Worm (Caenorhabditis elegans): ENCODE measurements around the gene srh-5.

Gene srh-5

DNA sequence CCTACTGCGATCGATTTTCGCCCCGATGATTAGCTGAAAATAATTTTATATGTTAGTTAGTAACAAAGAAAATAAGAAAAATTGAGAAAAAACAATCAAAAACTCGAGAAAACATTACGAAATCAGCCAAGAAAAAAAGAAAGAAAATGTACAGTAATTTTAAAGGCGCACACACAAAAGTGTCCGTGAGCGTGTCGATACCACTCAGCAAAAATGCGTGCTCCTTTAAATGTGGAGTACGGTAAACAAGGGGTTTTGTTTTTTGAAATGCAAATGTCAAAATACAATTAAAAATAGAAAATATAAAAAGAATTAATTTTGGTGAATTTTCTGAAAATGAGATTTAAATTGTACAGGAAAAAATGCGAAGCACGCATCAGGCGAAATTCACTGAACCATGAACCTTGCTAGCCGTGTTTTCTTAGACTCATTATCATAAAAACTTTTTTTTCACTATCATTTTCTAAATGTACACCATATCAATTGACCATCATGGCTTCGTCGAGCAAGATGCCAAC, 16.2 kb downstream of the srh-5 start, which contains the start of gene srw-90:
srw-90 (plus strand) TSS at position 468 of the 518 bp plus-strand sequence.
- no peak for TF ChIP-seq ref-1 (GFP tag; conservative IDR thresholded peaks at IDR 0.05)
- TF ChIP-seq med-1 (GFP tag; optimal IDR thresholded peaks at IDR 0.05; ENCODE audit: insufficient read depth), result no peak
- no peak for TF ChIP-seq tab-1 (GFP tag; IDR thresholded peaks at IDR 0.05)

DNA sequence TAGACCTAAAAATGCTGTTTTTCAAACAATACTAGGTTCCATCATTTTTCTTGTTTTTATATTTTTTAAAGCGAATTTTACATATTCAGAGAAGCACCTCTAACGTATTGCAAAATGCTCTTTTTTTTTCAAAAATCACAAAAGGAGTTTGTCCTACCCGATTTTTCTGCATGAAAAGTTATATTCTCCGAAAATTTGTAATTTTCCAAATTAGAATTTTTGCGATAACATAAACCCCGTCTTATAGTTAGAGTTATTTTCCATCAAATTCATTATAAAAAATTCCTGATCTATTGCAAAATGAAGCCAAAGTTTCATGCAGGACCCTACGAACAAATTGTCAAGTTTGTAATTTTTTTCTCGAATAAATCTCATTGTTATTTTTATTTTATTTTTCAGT, 23.0 kb downstream of the srh-5 start, which contains the start of gene srw-99:
srw-99 (plus strand) TSS at position 301 of the 400 bp plus-strand sequence.
- TF ChIP-seq T22C8.4 (GFP tag; IDR thresholded peaks at IDR 0.05) (no peak), med-1 (GFP tag; optimal IDR thresholded peaks at IDR 0.05; ENCODE audit: insufficient read depth) (no peak), ztf-29 (GFP tag; IDR thresholded peaks at IDR 0.05) (no peak), ref-1 (GFP tag; conservative IDR thresholded peaks at IDR 0.05) (no peak), klf-2 (GFP tag; conservative IDR thresholded peaks at IDR 0.05) (no peak), tab-1 (GFP tag; IDR thresholded peaks at IDR 0.05) (no peak), ztf-23 (GFP tag; IDR thresholded peaks at IDR 0.05) (no peak), cog-1 (tag; optimal IDR thresholded peaks at IDR 0.05) (no peak), flt-1 (GFP tag; IDR thresholded peaks at IDR 0.05) (no peak)

DNA sequence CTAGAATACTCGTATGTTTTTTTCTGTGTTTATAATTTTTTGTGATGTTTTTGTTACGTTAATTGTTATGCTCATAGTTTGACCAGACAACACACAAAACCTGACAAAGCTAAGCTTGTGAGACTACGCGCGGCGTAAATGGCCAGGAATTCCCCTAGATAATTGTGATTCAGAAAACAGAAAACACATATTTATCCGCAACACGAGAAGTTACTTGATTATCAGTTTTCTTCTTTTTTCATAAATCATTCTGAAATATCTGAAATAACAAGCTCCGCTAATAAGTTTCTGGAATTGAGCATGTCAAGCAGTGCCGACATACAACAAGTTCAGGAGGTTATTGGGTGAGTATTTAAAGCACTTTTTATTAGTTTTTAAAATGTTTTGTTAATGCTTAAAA, 25.5 kb downstream of the srh-5 start, which contains the start of gene srw-100:
srw-100 (plus strand) TSS at position 301 of the 400 bp plus-strand sequence.
- TF ChIP-seq T22C8.4 (GFP tag; IDR thresholded peaks at IDR 0.05), result no peak
- TF ChIP-seq med-1 (GFP tag; optimal IDR thresholded peaks at IDR 0.05; ENCODE audit: insufficient read depth), result no peak
- no peak for TF ChIP-seq ztf-29 (GFP tag; IDR thresholded peaks at IDR 0.05)
- no peak for TF ChIP-seq cog-1 (tag; optimal IDR thresholded peaks at IDR 0.05)
- TF ChIP-seq flt-1 (GFP tag; IDR thresholded peaks at IDR 0.05), result no peak

- peak; percentile 37; the same call in 1 of the 2 replicates for TF ChIP-seq ztf-23 (GFP tag; IDR thresholded peaks at IDR 0.05)
Observed at ce11 chrV:1712471-1712870, 27.0 kb downstream of the srh-5 start.

DNA sequence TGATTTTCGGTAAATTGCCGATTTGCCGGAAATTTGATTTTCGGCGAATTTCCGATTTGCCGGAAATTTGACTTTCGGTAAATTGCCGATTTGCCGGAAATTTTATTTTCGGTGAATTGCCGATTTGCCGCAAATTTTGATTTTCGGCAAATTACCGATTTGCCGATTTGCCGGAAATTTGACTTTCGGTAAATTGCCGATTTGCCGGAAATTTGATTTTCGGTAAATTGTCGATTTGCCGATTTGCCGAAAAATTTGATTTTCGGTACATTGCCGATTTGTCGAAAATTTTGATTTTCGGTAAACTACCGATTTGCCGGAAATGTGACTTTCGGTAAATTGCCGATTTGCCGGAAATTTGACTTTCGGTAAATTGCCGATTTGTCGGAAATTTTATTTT, 28.3 kb downstream of the srh-5 start:
- TF ChIP-seq T22C8.4 (GFP tag; IDR thresholded peaks at IDR 0.05) (peak; percentile 29; the same call in 1 of the 2 replicates), flt-1 (GFP tag; IDR thresholded peaks at IDR 0.05) (peak; percentile 57), klf-2 (GFP tag; conservative IDR thresholded peaks at IDR 0.05) (peak; percentile 86), ztf-23 (GFP tag; IDR thresholded peaks at IDR 0.05) (peak; percentile 84), ref-1 (GFP tag; conservative IDR thresholded peaks at IDR 0.05) (peak; percentile 47; the same call in 1 of the 2 replicates), tab-1 (GFP tag; IDR thresholded peaks at IDR 0.05) (peak; percentile 81)

ce11 chrV:1716892-1717291, 31.5 kb downstream of the srh-5 start, which contains the start of gene srw-103:
srw-103 (plus strand) TSS chrV:1717192.
- TF ChIP-seq flt-1 (GFP tag; IDR thresholded peaks at IDR 0.05) (no peak), tab-1 (GFP tag; IDR thresholded peaks at IDR 0.05) (no peak), ztf-23 (GFP tag; IDR thresholded peaks at IDR 0.05) (no peak), ref-1 (GFP tag; conservative IDR thresholded peaks at IDR 0.05) (no peak), T22C8.4 (GFP tag; IDR thresholded peaks at IDR 0.05) (no peak), cog-1 (tag; optimal IDR thresholded peaks at IDR 0.05) (no peak), klf-2 (GFP tag; conservative IDR thresholded peaks at IDR 0.05) (no peak), med-1 (GFP tag; optimal IDR thresholded peaks at IDR 0.05; ENCODE audit: insufficient read depth) (no peak), ztf-29 (GFP tag; IDR thresholded peaks at IDR 0.05) (no peak)

ce11 chrV:1718232-1718631, 32.8 kb downstream of the srh-5 start:
- TF ChIP-seq klf-2 (GFP tag; conservative IDR thresholded peaks at IDR 0.05) (no peak), flt-1 (GFP tag; IDR thresholded peaks at IDR 0.05) (no peak), ztf-29 (GFP tag; IDR thresholded peaks at IDR 0.05) (no peak), ztf-23 (GFP tag; IDR thresholded peaks at IDR 0.05) (no peak), T22C8.4 (GFP tag; IDR thresholded peaks at IDR 0.05) (no peak), ref-1 (GFP tag; conservative IDR thresholded peaks at IDR 0.05) (no peak), cog-1 (tag; optimal IDR thresholded peaks at IDR 0.05) (no peak), tab-1 (GFP tag; IDR thresholded peaks at IDR 0.05) (no peak), med-1 (GFP tag; optimal IDR thresholded peaks at IDR 0.05; ENCODE audit: insufficient read depth) (no peak)

DNA sequence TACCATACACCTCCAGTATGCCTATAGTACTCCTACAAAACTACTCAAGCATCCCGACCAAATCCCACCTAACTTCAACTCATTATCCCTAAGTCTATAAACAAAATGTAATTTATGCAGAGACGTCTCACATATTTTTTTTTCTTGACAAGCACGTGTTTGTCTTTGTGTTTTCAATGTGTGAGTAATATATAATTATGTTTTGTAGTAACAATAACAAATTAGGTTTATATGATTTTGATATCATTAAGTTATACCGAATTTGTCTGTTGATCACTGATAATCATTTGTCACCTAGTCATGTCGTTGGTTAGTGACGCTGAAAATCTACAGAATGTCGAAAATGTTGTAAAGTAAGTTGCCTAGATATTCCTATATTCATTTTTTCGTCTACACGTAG, 34.5 kb downstream of the srh-5 start, which contains the start of gene srw-102:
srw-102 (plus strand) TSS at position 301 of the 400 bp plus-strand sequence.
- no peak for TF ChIP-seq ztf-29 (GFP tag; IDR thresholded peaks at IDR 0.05)
- TF ChIP-seq klf-2 (GFP tag; conservative IDR thresholded peaks at IDR 0.05), result no peak
- TF ChIP-seq tab-1 (GFP tag; IDR thresholded peaks at IDR 0.05), result no peak
- no peak for TF ChIP-seq cog-1 (tag; optimal IDR thresholded peaks at IDR 0.05)
- TF ChIP-seq flt-1 (GFP tag; IDR thresholded peaks at IDR 0.05), result no peak
- TF ChIP-seq med-1 (GFP tag; optimal IDR thresholded peaks at IDR 0.05; ENCODE audit: insufficient read depth), result no peak
- TF ChIP-seq T22C8.4 (GFP tag; IDR thresholded peaks at IDR 0.05), result no peak
- TF ChIP-seq ztf-23 (GFP tag; IDR thresholded peaks at IDR 0.05), result no peak
- no peak for TF ChIP-seq ref-1 (GFP tag; conservative IDR thresholded peaks at IDR 0.05)

DNA sequence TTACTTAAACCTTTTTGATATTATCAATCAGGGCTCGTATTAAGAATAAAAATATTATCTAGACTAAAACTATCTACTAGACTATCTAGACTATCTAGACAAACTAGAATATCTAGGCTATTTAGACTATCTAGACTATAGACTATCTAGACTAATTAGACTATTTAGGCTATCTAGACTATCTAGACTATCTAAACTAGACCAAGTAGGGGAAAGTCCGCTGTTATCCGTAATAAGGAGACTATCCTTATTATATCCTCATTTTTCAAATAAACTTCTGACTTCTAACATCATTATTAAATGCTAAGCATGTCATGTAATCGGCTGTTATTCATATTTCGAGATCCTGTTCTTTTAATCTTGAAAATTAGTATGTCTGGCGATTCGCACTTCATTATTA, 36.5 kb downstream of the srh-5 start, which contains the start of gene srw-101:
srw-101 (plus strand) TSS at position 301 of the 400 bp plus-strand sequence.
- TF ChIP-seq tab-1 (GFP tag; IDR thresholded peaks at IDR 0.05) (no peak), klf-2 (GFP tag; conservative IDR thresholded peaks at IDR 0.05) (no peak), ztf-29 (GFP tag; IDR thresholded peaks at IDR 0.05) (no peak), T22C8.4 (GFP tag; IDR thresholded peaks at IDR 0.05) (no peak), ref-1 (GFP tag; conservative IDR thresholded peaks at IDR 0.05) (no peak), med-1 (GFP tag; optimal IDR thresholded peaks at IDR 0.05; ENCODE audit: insufficient read depth) (no peak)

DNA sequence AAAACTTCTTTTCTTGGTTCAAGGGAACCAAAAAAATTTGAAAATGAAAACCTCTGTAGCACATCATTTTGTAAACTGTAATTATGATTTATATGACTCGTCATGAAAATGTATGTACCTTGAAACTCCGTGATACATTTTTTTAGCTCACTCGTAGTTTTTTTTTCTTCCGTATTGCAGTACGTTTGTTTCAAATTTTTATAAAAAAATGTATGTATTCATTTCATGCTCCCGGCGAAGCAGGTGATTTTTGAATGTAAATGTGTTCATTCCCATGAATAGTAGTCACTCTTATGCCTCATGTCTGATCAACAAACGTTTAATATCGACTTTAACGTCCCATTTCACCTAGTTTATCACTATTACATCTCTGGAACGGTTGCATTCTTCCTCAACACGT, 39.9 kb downstream of the srh-5 start, which contains the start of gene sri-27:
sri-27 (plus strand) TSS at position 301 of the 400 bp plus-strand sequence.
- TF ChIP-seq ref-1 (GFP tag; conservative IDR thresholded peaks at IDR 0.05) (no peak), tab-1 (GFP tag; IDR thresholded peaks at IDR 0.05) (no peak), ztf-29 (GFP tag; IDR thresholded peaks at IDR 0.05) (no peak), T22C8.4 (GFP tag; IDR thresholded peaks at IDR 0.05) (no peak), cog-1 (tag; optimal IDR thresholded peaks at IDR 0.05) (no peak), klf-2 (GFP tag; conservative IDR thresholded peaks at IDR 0.05) (no peak), ztf-23 (GFP tag; IDR thresholded peaks at IDR 0.05) (no peak), med-1 (GFP tag; optimal IDR thresholded peaks at IDR 0.05; ENCODE audit: insufficient read depth) (no peak), flt-1 (GFP tag; IDR thresholded peaks at IDR 0.05) (no peak)
